Fruit fly (Drosophila melanogaster) whole organism, embryonic: ENCODE results near the gene mio.

Experiments
- Aef1 ChIP-seq: fragments of 200-800 bp; sonication (Bioruptor generic); IDR thresholded peaks from 3 replicates; pipeline ENCODE4 v1.3.6; 2022; ENCODE audit warnings: missing biosample characterization, missing genetic modification characterization
- Atf6 ChIP-seq: fragments of 200-800 bp; sonication (Bioruptor generic); IDR thresholded peaks from 2 replicates; pipeline ENCODE4 v1.3.6; 2022; ENCODE audit warnings: missing biosample characterization, missing genetic modification characterization
- Awh ChIP-seq: fragments of 200-800 bp; sonication (Bioruptor generic); IDR thresholded peaks from 2 replicates; pipeline ENCODE4, ENCODE4 v1.3.6; 2022; ENCODE audit warnings: missing biosample characterization, missing genetic modification characterization
- CG11560 ChIP-seq: fragments of 200-800 bp; sonication (Bioruptor generic); IDR thresholded peaks from 3 replicates; pipeline ENCODE4 v1.3.6; 2022; ENCODE audit warnings: missing biosample characterization, missing genetic modification characterization
- CG12236 ChIP-seq: fragments of 200-800 bp; sonication (Bioruptor generic); optimal IDR thresholded peaks from 2 replicates; lab custom pipeline; 2016; ENCODE audit warnings: missing biosample characterization, missing genetic modification characterization
- CG12659 ChIP-seq: fragments of 200-800 bp; sonication (Bioruptor generic); optimal IDR thresholded peaks from 3 replicates; lab custom pipeline; 2017; ENCODE audit warnings: mild to moderate bottlenecking, missing biosample characterization, missing genetic modification reagents, missing genetic modification characterization
- CG13424 ChIP-seq: fragments of 200-800 bp; sonication (Bioruptor generic); optimal IDR thresholded peaks from 2 replicates; lab custom pipeline; 2019; ENCODE audit warnings: missing biosample characterization, mild to moderate bottlenecking, missing genetic modification characterization, moderate library complexity
- CG14441 ChIP-seq: fragments of 200-800 bp; sonication (Bioruptor generic); IDR thresholded peaks from 2 replicates; pipeline ENCODE4 v1.3.6; 2022; ENCODE audit warnings: missing biosample characterization, missing genetic modification characterization
- CG16813 ChIP-seq: fragments of 200-800 bp; sonication (Bioruptor generic); IDR thresholded peaks from 3 replicates; pipeline ENCODE4 v1.3.6; 2022; ENCODE audit warnings: missing biosample characterization, missing genetic modification characterization; ENCODE audit not compliant: partially characterized antibody
- CG1832 ChIP-seq: fragments of 200-800 bp; sonication (Bioruptor generic); optimal IDR thresholded peaks from 2 replicates; lab custom pipeline; 2017; ENCODE audit warnings: missing biosample characterization, mild to moderate bottlenecking, missing genetic modification characterization, inconsistent platforms
- CG2199 ChIP-seq: fragments of 200-800 bp; sonication (Bioruptor generic); IDR thresholded peaks from 3 replicates; pipeline ENCODE4 v1.3.6; 2022; ENCODE audit warnings: missing biosample characterization, missing genetic modification characterization
- CG2712 ChIP-seq: fragments of 200-800 bp; optimal IDR thresholded peaks from 3 replicates; lab custom pipeline; 2019; ENCODE audit warnings: missing biosample characterization, mild to moderate bottlenecking, missing genetic modification characterization, moderate library complexity
- CG30403 ChIP-seq: fragments of 200-800 bp; sonication (Bioruptor generic); optimal IDR thresholded peaks from 3 replicates; lab custom pipeline; 2016; ENCODE audit warnings: missing biosample characterization, missing genetic modification characterization
- CG6175 ChIP-seq: fragments of 200-800 bp; sonication (Bioruptor generic); IDR thresholded peaks from 3 replicates; pipeline ENCODE4 v1.3.6; 2022; ENCODE audit warnings: missing biosample characterization, missing genetic modification characterization
- CG8944 ChIP-seq: fragments of 200-800 bp; sonication (Bioruptor generic); optimal IDR thresholded peaks from 3 replicates; lab custom pipeline; 2016; ENCODE audit warnings: missing biosample characterization, missing genetic modification characterization
- CHES-1-like ChIP-seq: fragments of 200-800 bp; sonication (Bioruptor generic); optimal IDR thresholded peaks from 2 replicates; lab custom pipeline; 2016; ENCODE audit warnings: missing biosample characterization, missing genetic modification characterization
- Chrac-16 ChIP-seq: fragments of 200-800 bp; sonication (Bioruptor generic); optimal IDR thresholded peaks from 3 replicates; lab custom pipeline; 2016; ENCODE audit warnings: missing biosample characterization, missing genetic modification characterization
- Dbx ChIP-seq: fragments of 200-800 bp; sonication (Bioruptor generic); IDR thresholded peaks from 3 replicates; pipeline ENCODE4 v1.3.6; 2022; ENCODE audit warnings: missing biosample characterization, missing genetic modification characterization
- E2f2 ChIP-seq: fragments of 200-800 bp; sonication (Bioruptor generic); IDR thresholded peaks from 2 replicates; pipeline ENCODE4 v1.3.6; 2022; ENCODE audit warnings: missing biosample characterization, missing genetic modification characterization
- Fer2 ChIP-seq: fragments of 200-800 bp; sonication (Bioruptor generic); optimal IDR thresholded peaks from 2 replicates; lab custom pipeline; 2018; ENCODE audit warnings: missing biosample characterization, mild to moderate bottlenecking, missing genetic modification characterization, moderate library complexity
- Gug ChIP-seq: fragments of 200-800 bp; sonication (Bioruptor generic); IDR thresholded peaks from 4 replicates; pipeline ENCODE4 v1.3.6; 2022; ENCODE audit warnings: missing biosample characterization, missing genetic modification characterization
- HLH54F ChIP-seq: fragments of 200-800 bp; sonication (Bioruptor generic); optimal IDR thresholded peaks from 3 replicates; lab custom pipeline; 2016; ENCODE audit warnings: missing biosample characterization, missing genetic modification characterization
- Hmr ChIP-seq: fragments of 200-800 bp; sonication (Bioruptor generic); optimal IDR thresholded peaks from 3 replicates; lab custom pipeline; 2017; ENCODE audit warnings: mild to moderate bottlenecking, missing biosample characterization, missing genetic modification reagents, missing genetic modification characterization
- Hmx ChIP-seq: fragments of 200-800 bp; sonication (Bioruptor generic); optimal IDR thresholded peaks from 2 replicates; lab custom pipeline; 2016; ENCODE audit warnings: missing biosample characterization, missing genetic modification characterization
- Mad ChIP-seq: fragments of 200-800 bp; sonication (Bioruptor generic); optimal IDR thresholded peaks from 2 replicates; lab custom pipeline; 2016; ENCODE audit warnings: missing biosample characterization, missing genetic modification characterization
- Med ChIP-seq: fragments of 200-800 bp; sonication (Bioruptor generic); peaks from one replicate; lab custom pipeline; 2016; ENCODE audit warnings: missing biosample characterization, missing genetic modification characterization, mild to moderate bottlenecking, inconsistent platforms, moderate library complexity
- PHDP ChIP-seq: fragments of 200-800 bp; sonication (Bioruptor generic); optimal IDR thresholded peaks from 3 replicates; lab custom pipeline; 2018; ENCODE audit warnings: missing biosample characterization, mild to moderate bottlenecking, missing genetic modification characterization, moderate library complexity
- Side ChIP-seq: fragments of 200-800 bp; sonication (Bioruptor generic); optimal IDR thresholded peaks from 2 replicates; lab custom pipeline; 2016; ENCODE audit warnings: missing biosample characterization, missing genetic modification characterization
- Tbp ChIP-seq: fragments of >200 bp; optimal IDR thresholded peaks from 2 replicates; lab custom pipeline; 2018; ENCODE audit warnings: missing biosample characterization, missing genetic modification characterization
- YL-1 ChIP-seq: fragments of 200-800 bp; sonication (Bioruptor generic); optimal IDR thresholded peaks from 3 replicates; lab custom pipeline; 2017; ENCODE audit warnings: missing biosample characterization, mild to moderate bottlenecking, missing genetic modification characterization
- ab ChIP-seq: fragments of 200-800 bp; sonication (Bioruptor generic); optimal IDR thresholded peaks from 2 replicates; lab custom pipeline; 2016; ENCODE audit warnings: missing biosample characterization, missing genetic modification characterization
- ac ChIP-seq: fragments of 200-800 bp; sonication (Bioruptor generic); optimal IDR thresholded peaks from 3 replicates; lab custom pipeline; 2017; ENCODE audit warnings: missing biosample characterization, mild to moderate bottlenecking, missing genetic modification characterization
- aop ChIP-seq: fragments of 200-800 bp; sonication (Bioruptor generic); IDR thresholded peaks from 2 replicates; pipeline ENCODE4 v1.3.6; 2022; ENCODE audit warnings: missing biosample characterization, missing genetic modification characterization
- br ChIP-seq: fragments of >200 bp; optimal IDR thresholded peaks from 2 replicates; lab custom pipeline; 2017
- chm ChIP-seq: fragments of 200-800 bp; sonication (Bioruptor generic); IDR thresholded peaks from 2 replicates; pipeline ENCODE4 v1.3.6; 2022; ENCODE audit warnings: missing biosample characterization, missing genetic modification characterization
- dati ChIP-seq: fragments of 200-800 bp; sonication (Bioruptor generic); IDR thresholded peaks from 2 replicates; pipeline ENCODE4 v1.3.6; 2022; ENCODE audit warnings: missing biosample characterization, missing genetic modification characterization
- gcm2 ChIP-seq: fragments of 200-800 bp; sonication (Bioruptor generic); optimal IDR thresholded peaks from 2 replicates; lab custom pipeline; 2016; ENCODE audit warnings: missing biosample characterization, missing genetic modification characterization
- gsb-n ChIP-seq: fragments of 200-800 bp; sonication (Bioruptor generic); optimal IDR thresholded peaks from 3 replicates; lab custom pipeline; 2018; ENCODE audit warnings: missing biosample characterization, mild to moderate bottlenecking, missing genetic modification characterization
- h ChIP-seq: fragments of >200 bp; optimal IDR thresholded peaks from 2 replicates; lab custom pipeline; 2017
- hkb ChIP-seq, 2 experiments: fragments of 200-800 bp in 1 of 2; fragments of >200 bp in 1 of 2; sonication (Bioruptor generic) in 1 of 2; IDR thresholded peaks in 1 of 2; optimal IDR thresholded peaks in 1 of 2; 2 replicates each; pipeline versions ENCODE4 v1.3.6 to Lab custom; 2017 to 2022; ENCODE audit warnings: missing biosample characterization in 1 of 2, missing genetic modification characterization in 1 of 2
- kni ChIP-seq: fragments of 200-800 bp; sonication (Bioruptor generic); optimal IDR thresholded peaks from 3 replicates; lab custom pipeline; 2017; ENCODE audit warnings: mild to moderate bottlenecking, missing biosample characterization, missing genetic modification reagents, missing genetic modification characterization
- lola ChIP-seq, 3 experiments: fragments of >200 bp in 2 of 3; fragments of 200-800 bp in 1 of 3; sonication (Bioruptor generic) in 1 of 3; optimal IDR thresholded peaks; 2 replicates each; lab custom pipeline; 2017 to 2019; ENCODE audit warnings: missing biosample characterization in 3 of 3, missing genetic modification characterization in 3 of 3, mild to moderate bottlenecking in 1 of 3, moderate library complexity in 1 of 3
- nerfin-2 ChIP-seq: fragments of 200-800 bp; sonication (Bioruptor generic); IDR thresholded peaks from 2 replicates; pipeline ENCODE4 v1.3.6; 2022; ENCODE audit warnings: missing biosample characterization, missing genetic modification characterization; ENCODE audit not compliant: partially characterized antibody
- onecut ChIP-seq: fragments of 200-800 bp; sonication (Bioruptor generic); IDR thresholded peaks from 2 replicates; pipeline ENCODE4 v1.3.6; 2022; ENCODE audit warnings: missing biosample characterization, missing genetic modification characterization
- pb ChIP-seq: fragments of 200-800 bp; sonication (Bioruptor generic); optimal IDR thresholded peaks from 3 replicates; lab custom pipeline; 2016; ENCODE audit warnings: missing biosample characterization, missing genetic modification characterization
- phol ChIP-seq: fragments of 200-800 bp; sonication (Bioruptor generic); optimal IDR thresholded peaks from 3 replicates; lab custom pipeline; 2018; ENCODE audit warnings: missing biosample characterization, mild to moderate bottlenecking, missing genetic modification characterization, moderate library complexity
- pum ChIP-seq: fragments of 200-800 bp; sonication (Bioruptor generic); optimal IDR thresholded peaks from 2 replicates; lab custom pipeline; 2016; ENCODE audit warnings: missing biosample characterization, missing genetic modification characterization
- rib ChIP-seq: fragments of 200-800 bp; sonication (Bioruptor generic); IDR thresholded peaks from 2 replicates; pipeline ENCODE4 v1.3.6; 2022; ENCODE audit warnings: missing biosample characterization, missing genetic modification characterization
- sqz ChIP-seq: fragments of 200-800 bp; sonication (Bioruptor generic); optimal IDR thresholded peaks from 3 replicates; lab custom pipeline; 2018; ENCODE audit warnings: missing biosample characterization, mild to moderate bottlenecking, missing genetic modification characterization
- toy ChIP-seq: fragments of 200-800 bp; sonication (Bioruptor generic); IDR thresholded peaks from 2 replicates; pipeline ENCODE4 v1.3.6; 2022; ENCODE audit warnings: missing biosample characterization, missing genetic modification characterization
- yki ChIP-seq: fragments of >200 bp; optimal IDR thresholded peaks from 3 replicates; lab custom pipeline; 2018
- z ChIP-seq: fragments of 200-800 bp; sonication (Bioruptor generic); IDR thresholded peaks from 3 replicates; pipeline ENCODE4 v1.3.6; 2022; ENCODE audit warnings: missing biosample characterization, missing genetic modification characterization

The mio gene

dm6 chr2L:2180120-2180539, 37.0 kb upstream of the mio start (continued):
- peak; percentile 88 for TF ChIP-seq CG30403 (GFP tag; lab: Kevin White, UChicago)
- peak; percentile 74 for TF ChIP-seq pum
- TF ChIP-seq kni (GFP tag; lab: Kevin White, UChicago) = peak; percentile 65
- peak; percentile 64 for TF ChIP-seq pb (GFP tag; lab: Kevin White, UChicago)
- no peak for TF ChIP-seq h (lab: Kevin White, UChicago)
- TF ChIP-seq sqz (GFP tag; lab: Kevin White, UChicago) = peak; percentile 84
- no peak for TF ChIP-seq hkb (optimal IDR thresholded peaks at IDR 0.05; lab: Kevin White, UChicago)
- peak; percentile 95 for TF ChIP-seq hkb (GFP tag; IDR thresholded peaks at IDR 0.05; lab: Robert Waterston, UW)
- peak; percentile 89 for TF ChIP-seq dati (GFP tag; lab: Robert Waterston, UW)
- peak; percentile 70 for TF ChIP-seq Gug (GFP tag; lab: Robert Waterston, UW)
- TF ChIP-seq Chrac-16 = peak; percentile 83
- peak; percentile 93 for TF ChIP-seq aop (GFP tag; lab: Robert Waterston, UW)
- peak; percentile 27 for TF ChIP-seq YL-1 (GFP tag; lab: Kevin White, UChicago)
- TF ChIP-seq Dbx (GFP tag; lab: Robert Waterston, UW) = peak; percentile 84
- TF ChIP-seq CG13424 = peak; percentile 92
- TF ChIP-seq Atf6 = peak; percentile 87
- TF ChIP-seq rib = peak; percentile 73
- no peak for TF ChIP-seq Tbp (GFP tag; lab: Kevin White, UChicago)
- peak in 1 of 3 experiments; percentile 93 for TF ChIP-seq lola (GFP tag; optimal IDR thresholded peaks at IDR 0.05; lab: Kevin White, UChicago)
- no peak for TF ChIP-seq br (lab: Kevin White, UChicago)
- TF ChIP-seq E2f2 = peak; percentile 69
- TF ChIP-seq CG12659 = peak; percentile 72
- peak; percentile 96 for TF ChIP-seq CG2712 (tag; lab: Kevin White, UChicago)
- peak; percentile 78 for TF ChIP-seq ac (GFP tag; lab: Kevin White, UChicago)
- peak; percentile 80 for TF ChIP-seq Aef1 (GFP tag; lab: Robert Waterston, UW)
- TF ChIP-seq Mad (GFP tag; lab: Kevin White, UChicago) = peak; percentile 84
- TF ChIP-seq ab (GFP tag; lab: Kevin White, UChicago) = peak; percentile 2
- peak; percentile 57 for TF ChIP-seq Fer2 (tag; lab: Kevin White, UChicago)
- TF ChIP-seq CG8944 (GFP tag; lab: Kevin White, UChicago) = peak; percentile 57
- TF ChIP-seq CG6175 (GFP tag; lab: Robert Waterston, UW) = peak; percentile 52; the same call in 1 of the 3 replicates
- TF ChIP-seq HLH54F = peak; percentile 52
- TF ChIP-seq PHDP (tag; lab: Kevin White, UChicago) = peak; percentile 93
- TF ChIP-seq CG12236 (GFP tag; lab: Kevin White, UChicago) = peak; percentile 44
- peak; percentile 59; the same call in 2 of the 3 replicates for TF ChIP-seq CG11560 (tag; lab: Robert Waterston, UW)
- TF ChIP-seq CHES-1-like (GFP tag; lab: Kevin White, UChicago) = peak; percentile 54
- TF ChIP-seq chm (GFP tag; lab: Robert Waterston, UW) = peak; percentile 92
- peak; percentile 93 for TF ChIP-seq gsb-n (tag; lab: Kevin White, UChicago)
- peak; percentile 49 for TF ChIP-seq Hmx
- peak; percentile 71 for TF ChIP-seq Side (GFP tag; lab: Kevin White, UChicago)
- no peak for TF ChIP-seq CG1832 (GFP tag; lab: Kevin White, UChicago)
- TF ChIP-seq yki (lab: Kevin White, UChicago) = no peak
- peak; percentile 85 for TF ChIP-seq CG14441
- TF ChIP-seq gcm2 (GFP tag; lab: Kevin White, UChicago) = peak; percentile 44
- peak; percentile 94 for TF ChIP-seq phol (tag; lab: Kevin White, UChicago)
- TF ChIP-seq Med = peak; percentile 97
- peak; percentile 88 for TF ChIP-seq Awh
- TF ChIP-seq onecut = peak; percentile 83
- no peak for TF ChIP-seq nerfin-2 (GFP tag; lab: Robert Waterston, UW)
- TF ChIP-seq Hmr (GFP tag; lab: Kevin White, UChicago) = peak; percentile 82
- TF ChIP-seq toy = peak; percentile 45
- TF ChIP-seq z (GFP tag; lab: Robert Waterston, UW) = peak; percentile 71; the same call in 2 of the 3 replicates
- no peak for TF ChIP-seq CG16813
- TF ChIP-seq CG2199 = peak; percentile 80; the same call in 2 of the 3 replicates
